Fruit fly (Drosophila melanogaster): ENCODE data around the gene GstO2.

The GstO2 gene

dm6 chr3L:8523257-8523656, at the start of gene GstO2:
TSS of gene GstO2 (minus strand) at chr3L:8523501.
- TF ChIP-seq gl (tag; optimal IDR thresholded peaks at IDR 0.05): no peak
- TF ChIP-seq CG8159 (tag; optimal IDR thresholded peaks at IDR 0.05): no peak
- no peak for TF ChIP-seq CG10348 (GFP tag; IDR thresholded peaks at IDR 0.05)

dm6 chr3L:8560637-8561036, 37.3 kb upstream of the GstO2 start:
- no peak for TF ChIP-seq Snoo (tag; optimal IDR thresholded peaks at IDR 0.05)
- no peak for TF ChIP-seq CG10348 (GFP tag; IDR thresholded peaks at IDR 0.05)
- no peak for TF ChIP-seq Ets98B (GFP tag; IDR thresholded peaks at IDR 0.05)
- no peak for TF ChIP-seq CG9948 (tag; optimal IDR thresholded peaks at IDR 0.05)
- no peak for TF ChIP-seq CG13204 (GFP tag; optimal IDR thresholded peaks at IDR 0.05)
- no peak for TF ChIP-seq fd96Ca (GFP tag; IDR thresholded peaks at IDR 0.05)
- TF ChIP-seq EcR (GFP tag; optimal IDR thresholded peaks at IDR 0.05): no peak
- TF ChIP-seq CG15710 (tag; optimal IDR thresholded peaks at IDR 0.05): no peak
- TF ChIP-seq CG4496 (GFP tag; IDR thresholded peaks at IDR 0.05): no peak
- TF ChIP-seq CG8301 (tag; optimal IDR thresholded peaks at IDR 0.05): no peak
- no peak for TF ChIP-seq CG12605 (GFP tag; IDR thresholded peaks at IDR 0.05)
- TF ChIP-seq CG34367 (tag; optimal IDR thresholded peaks at IDR 0.05): no peak
- TF ChIP-seq CG8159 (tag; optimal IDR thresholded peaks at IDR 0.05): no peak
- TF ChIP-seq Pif1A (GFP tag; optimal IDR thresholded peaks at IDR 0.05): no peak
- no peak for TF ChIP-seq CG32121 (GFP tag; IDR thresholded peaks at IDR 0.05)
- TF ChIP-seq Pif1B (GFP tag; optimal IDR thresholded peaks at IDR 0.05): no peak
- TF ChIP-seq CG14655 (GFP tag; optimal IDR thresholded peaks at IDR 0.05): no peak

- no peak for TF ChIP-seq gl (tag; optimal IDR thresholded peaks at IDR 0.05)
- TF ChIP-seq Ets98B (GFP tag; IDR thresholded peaks at IDR 0.05): no peak
- no peak for TF ChIP-seq rn (GFP tag; IDR thresholded peaks at IDR 0.05)
- no peak for TF ChIP-seq Pif1A (GFP tag; optimal IDR thresholded peaks at IDR 0.05)
- TF ChIP-seq EcR (GFP tag; optimal IDR thresholded peaks at IDR 0.05): no peak
- TF ChIP-seq CG12605 (GFP tag; IDR thresholded peaks at IDR 0.05): no peak
Observed at dm6 chr3L:8559754-8560328, 36.5 kb upstream of the GstO2 start.

- TF ChIP-seq CG12605 (GFP tag; IDR thresholded peaks at IDR 0.05): no peak
- no peak for TF ChIP-seq Snoo (tag; optimal IDR thresholded peaks at IDR 0.05)
- no peak for TF ChIP-seq CG34367 (tag; optimal IDR thresholded peaks at IDR 0.05)
- TF ChIP-seq D1 (tag; optimal IDR thresholded peaks at IDR 0.05): no peak
- no peak for TF ChIP-seq CG8159 (tag; optimal IDR thresholded peaks at IDR 0.05)
- TF ChIP-seq Pif1B (GFP tag; optimal IDR thresholded peaks at IDR 0.05): no peak
- TF ChIP-seq CG13204 (GFP tag; optimal IDR thresholded peaks at IDR 0.05): no peak
- TF ChIP-seq CG32121 (GFP tag; IDR thresholded peaks at IDR 0.05): no peak
- TF ChIP-seq Ets98B (GFP tag; IDR thresholded peaks at IDR 0.05): no peak
- TF ChIP-seq Pif1A (GFP tag; optimal IDR thresholded peaks at IDR 0.05): no peak
- no peak for TF ChIP-seq fd96Ca (GFP tag; IDR thresholded peaks at IDR 0.05)
- no peak for TF ChIP-seq CG4496 (GFP tag; IDR thresholded peaks at IDR 0.05)
- no peak for TF ChIP-seq EcR (GFP tag; optimal IDR thresholded peaks at IDR 0.05)
- no peak for TF ChIP-seq gl (tag; optimal IDR thresholded peaks at IDR 0.05)
- TF ChIP-seq CG10348 (GFP tag; IDR thresholded peaks at IDR 0.05): no peak
Observed at dm6 chr3L:8557018-8557417, 33.7 kb upstream of the GstO2 start.

DNA sequence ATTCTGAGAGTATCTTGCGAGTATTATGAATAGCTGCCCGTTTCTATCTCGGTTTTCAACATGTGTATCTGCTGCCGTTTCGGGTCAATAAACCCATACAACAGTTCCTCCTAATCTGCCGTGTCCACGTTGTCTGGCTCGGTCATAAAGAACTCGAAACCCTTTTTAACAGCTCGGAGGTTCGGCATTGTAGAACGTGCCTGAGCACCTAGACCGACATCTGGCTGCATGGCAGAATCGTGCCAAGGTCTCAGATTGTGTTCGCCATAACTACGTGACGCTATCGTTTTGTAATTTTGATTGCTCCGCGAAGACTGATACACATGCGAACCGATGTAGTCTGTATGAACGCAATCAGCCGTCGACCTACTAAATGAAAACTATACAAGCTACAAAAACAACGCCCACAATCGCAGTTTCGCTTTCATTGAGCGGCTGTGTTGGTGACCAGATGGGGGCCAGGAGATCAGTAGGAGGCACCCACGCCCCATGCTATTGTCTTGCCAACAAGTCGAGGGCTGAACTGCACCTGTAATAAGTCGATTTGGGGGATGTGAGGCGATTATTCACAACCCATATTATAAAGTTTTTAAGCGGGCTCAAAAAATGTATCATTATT, 30.8 kb upstream of the GstO2 start:
- 0 out of 3 replicates have a peak, but pooled peaks have one; percentile 48 for TF ChIP-seq CG4496 (GFP tag; IDR thresholded peaks at IDR 0.05)
- no peak for TF ChIP-seq rn (GFP tag; IDR thresholded peaks at IDR 0.05)
- TF ChIP-seq EcR (GFP tag; optimal IDR thresholded peaks at IDR 0.05): peak; percentile 83

dm6 chr3L:8553125-8553524, 29.8 kb upstream of the GstO2 start:
- no peak for TF ChIP-seq CG17806 (tag; optimal IDR thresholded peaks at IDR 0.05)
- TF ChIP-seq D1 (tag; optimal IDR thresholded peaks at IDR 0.05): no peak
- TF ChIP-seq CG10348 (GFP tag; IDR thresholded peaks at IDR 0.05): no peak
- no peak for TF ChIP-seq CG14655 (GFP tag; optimal IDR thresholded peaks at IDR 0.05)
- TF ChIP-seq CG8159 (tag; optimal IDR thresholded peaks at IDR 0.05): no peak
- TF ChIP-seq CG32121 (GFP tag; IDR thresholded peaks at IDR 0.05): peak; percentile 47; the same call in 1 of the 2 replicates
- TF ChIP-seq CG15710 (tag; optimal IDR thresholded peaks at IDR 0.05): no peak

dm6 chr3L:8550836-8551235, 27.5 kb upstream of the GstO2 start:
- peak; percentile 64 for TF ChIP-seq fd96Ca (GFP tag; IDR thresholded peaks at IDR 0.05)
- TF ChIP-seq CG32121 (GFP tag; IDR thresholded peaks at IDR 0.05): peak; percentile 55
- TF ChIP-seq Ets98B (GFP tag; IDR thresholded peaks at IDR 0.05): peak; percentile 57
- peak; percentile 43 for TF ChIP-seq EcR (GFP tag; optimal IDR thresholded peaks at IDR 0.05)
- TF ChIP-seq CG14655 (GFP tag; optimal IDR thresholded peaks at IDR 0.05): peak; percentile 5
- TF ChIP-seq CG17806 (tag; optimal IDR thresholded peaks at IDR 0.05): no peak
- TF ChIP-seq Pif1A (GFP tag; optimal IDR thresholded peaks at IDR 0.05): no peak
- no peak for TF ChIP-seq gl (tag; optimal IDR thresholded peaks at IDR 0.05)
- no peak for TF ChIP-seq CG15710 (tag; optimal IDR thresholded peaks at IDR 0.05)
- 0 out of 3 replicates have a peak, but pooled peaks have one; percentile 30 for TF ChIP-seq CG4496 (GFP tag; IDR thresholded peaks at IDR 0.05)
- no peak for TF ChIP-seq Snoo (tag; optimal IDR thresholded peaks at IDR 0.05)
